Worm (Caenorhabditis elegans): ENCODE data around the gene phat-3.

ce11 chrV:4034303-4034702 is 9.4 kb upstream of the phat-3 start, which contains the start of gene C49G7.7:
- no peak for TF ChIP-seq ref-1 (GFP tag; conservative IDR thresholded peaks at IDR 0.05)
- no peak for TF ChIP-seq klf-2 (GFP tag; conservative IDR thresholded peaks at IDR 0.05)
- no peak for TF ChIP-seq med-1 (GFP tag; optimal IDR thresholded peaks at IDR 0.05; ENCODE audit: insufficient read depth)
- no peak for TF ChIP-seq flt-1 (GFP tag; IDR thresholded peaks at IDR 0.05)
- TF ChIP-seq tab-1 (GFP tag; IDR thresholded peaks at IDR 0.05): no peak
- TF ChIP-seq cog-1 (tag; optimal IDR thresholded peaks at IDR 0.05): no peak
- no peak for TF ChIP-seq ztf-23 (GFP tag; IDR thresholded peaks at IDR 0.05)
- TF ChIP-seq T22C8.4 (GFP tag; IDR thresholded peaks at IDR 0.05): no peak
- TF ChIP-seq ztf-29 (GFP tag; IDR thresholded peaks at IDR 0.05): no peak
